Fruit fly (Drosophila melanogaster) whole organism: Measurements from ENCODE around the gene cype.

Source experiments
- pan ChIP-seq: fragments of >200 bp; optimal IDR thresholded peaks from 2 replicates; lab custom pipeline; 2017
- psq ChIP-seq: fragments of >200 bp; optimal IDR thresholded peaks from 2 replicates; lab custom pipeline; 2017

DNA sequence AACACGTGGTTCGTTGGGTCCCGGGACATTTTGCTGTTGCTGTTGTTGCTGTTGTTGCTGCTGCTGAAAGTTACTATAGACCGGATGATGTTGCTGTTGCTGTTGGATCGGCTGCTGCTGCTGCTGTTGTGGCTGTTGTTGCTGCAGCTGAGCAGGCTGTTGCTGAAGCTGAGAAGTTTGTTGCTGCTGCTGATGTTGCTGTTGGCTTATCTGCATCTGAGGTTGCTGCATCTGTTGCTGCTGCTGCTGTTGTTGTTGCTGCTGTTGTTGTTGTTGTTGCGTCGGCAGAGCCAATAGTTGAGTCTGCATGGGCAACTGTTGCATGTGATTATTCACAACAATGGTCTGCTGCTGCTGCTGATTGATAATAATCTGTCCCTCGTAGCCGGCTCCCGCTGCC is 6.0 kb upstream of the cype start:
- no peak for TF ChIP-seq pan
- no peak for TF ChIP-seq psq (lab: Kevin White, UChicago)
